Worm (Caenorhabditis elegans): ENCODE measurements around the gene cup-4.

DNA sequence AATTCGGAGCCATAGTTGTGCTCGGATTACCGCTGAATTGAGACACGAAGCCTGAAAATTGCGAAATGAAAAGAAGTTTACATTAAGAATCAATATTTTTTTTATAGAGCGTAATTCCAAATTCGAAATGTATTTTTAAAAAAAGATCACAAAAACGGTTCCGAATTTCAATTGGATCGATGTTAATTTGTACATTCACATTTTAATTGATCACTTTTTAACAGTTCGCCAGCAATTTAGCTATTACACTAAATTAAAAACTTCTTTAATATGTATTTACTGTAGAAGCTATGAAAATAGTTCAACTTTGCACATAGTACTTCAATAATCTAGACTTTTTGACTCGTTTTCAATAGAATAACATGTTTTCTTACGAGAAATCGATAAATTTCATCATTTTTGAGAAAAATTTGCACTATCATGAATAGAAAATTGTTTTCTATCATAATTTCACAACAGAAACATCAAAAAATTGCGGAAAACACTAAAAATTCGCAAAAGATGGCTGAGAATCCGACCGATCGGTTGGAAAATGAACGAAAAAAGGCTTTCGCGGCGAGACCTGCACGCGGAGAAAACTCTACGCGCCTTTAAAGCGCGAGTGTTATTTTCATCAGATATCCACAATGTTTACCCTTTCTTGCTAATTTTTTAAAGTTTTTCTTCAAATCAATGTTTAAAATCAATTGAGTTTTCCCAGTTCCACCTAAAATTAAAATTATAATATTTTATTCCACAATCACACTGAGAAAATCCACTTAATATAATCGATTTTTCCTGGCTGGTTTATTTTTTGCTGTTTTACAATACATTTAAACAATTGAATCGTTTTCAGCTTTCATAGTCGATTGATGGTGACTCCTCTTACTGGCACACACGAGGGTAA lies 37.5 kb upstream of the cup-4 start, which contains the start of the genes egl-45 and kcmf-1:
- TF ChIP-seq lir-3 (tag; optimal IDR thresholded peaks at IDR 0.05) (no peak), lin-39 (tag; optimal IDR thresholded peaks at IDR 0.05) (no peak), nhr-25 (tag; optimal IDR thresholded peaks at IDR 0.05; ENCODE audit: borderline replicate concordance, insufficient read depth) (no peak), R02D3.7 (tag; optimal IDR thresholded peaks at IDR 0.05) (no peak), ZK546.5 (tag; optimal IDR thresholded peaks at IDR 0.05) (no peak), unc-62 (GFP tag; optimal IDR thresholded peaks at IDR 0.05 in 1 of 2) (no peak), unc-62 (tag; optimal IDR thresholded peaks at IDR 0.05) (no peak), T20F7.1 (GFP tag; optimal IDR thresholded peaks at IDR 0.05) (no peak), lsy-2 (tag; optimal IDR thresholded peaks at IDR 0.05) (peak in 1 of 2 experiments; percentile 65), pqm-1 (tag; optimal IDR thresholded peaks at IDR 0.05) (no peak), saeg-2 (GFP tag; IDR thresholded peaks at IDR 0.05) (no peak)
